Worm (Caenorhabditis elegans): ENCODE measurements around the gene K04F1.8.

The K04F1.8 gene

DNA sequence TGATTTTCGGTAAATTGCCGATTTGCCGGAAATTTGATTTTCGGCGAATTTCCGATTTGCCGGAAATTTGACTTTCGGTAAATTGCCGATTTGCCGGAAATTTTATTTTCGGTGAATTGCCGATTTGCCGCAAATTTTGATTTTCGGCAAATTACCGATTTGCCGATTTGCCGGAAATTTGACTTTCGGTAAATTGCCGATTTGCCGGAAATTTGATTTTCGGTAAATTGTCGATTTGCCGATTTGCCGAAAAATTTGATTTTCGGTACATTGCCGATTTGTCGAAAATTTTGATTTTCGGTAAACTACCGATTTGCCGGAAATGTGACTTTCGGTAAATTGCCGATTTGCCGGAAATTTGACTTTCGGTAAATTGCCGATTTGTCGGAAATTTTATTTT, 46.8 kb downstream of the K04F1.8 start:
- TF ChIP-seq unc-98 (GFP tag; IDR thresholded peaks at IDR 0.05) (peak; percentile 44; the same call in 1 of the 2 replicates), ets-5 (GFP tag; IDR thresholded peaks at IDR 0.05) (0 out of 2 replicates have a peak, but pooled peaks have one; percentile 17), ceh-88 (GFP tag; IDR thresholded peaks at IDR 0.05) (peak; percentile 20; the same call in 1 of the 2 replicates), mab-9 (GFP tag; IDR thresholded peaks at IDR 0.05) (peak; percentile 58; the same call in 1 of the 2 replicates), grh-1 (GFP tag; IDR thresholded peaks at IDR 0.05) (0 out of 2 replicates have a peak, but pooled peaks have one; percentile 18)

DNA sequence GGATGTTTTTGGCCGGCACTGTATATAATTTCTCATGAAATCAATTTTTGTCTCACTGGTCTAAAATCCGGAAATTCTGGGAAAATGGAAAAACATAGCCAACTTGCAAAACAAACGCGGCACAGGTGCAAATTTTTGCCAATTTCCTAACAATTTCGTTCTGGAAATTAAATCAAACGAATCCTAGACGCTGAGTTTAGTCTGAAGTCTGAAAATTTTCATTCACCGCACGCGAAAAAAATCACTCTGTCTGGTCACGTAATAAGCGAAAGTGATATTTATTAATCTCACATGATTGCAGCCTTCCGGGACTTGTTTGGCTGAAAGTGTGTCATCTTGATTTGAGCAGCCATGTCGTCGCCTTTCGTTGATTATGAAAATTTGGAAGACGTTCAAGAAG, 49.9 kb downstream of the K04F1.8 start, which contains the start of gene srw-103:
srw-103 (plus strand) TSS at position 301 of the 400 bp plus-strand sequence.
- TF ChIP-seq nhr-76 (tag; optimal IDR thresholded peaks at IDR 0.05) = no peak
- peak; percentile 7 for TF ChIP-seq fkh-8 (tag; optimal IDR thresholded peaks at IDR 0.05)
